Worm (Caenorhabditis elegans) whole organism, L1 larva: ENCODE results near the gene spc-2.

Source experiments
- C16A3.4 ChIP-seq: fragments of 150-350 bp; optimal IDR thresholded peaks from 2 replicates; lab custom pipeline; 2014; ENCODE audit warnings: missing biosample characterization, missing genetic modification characterization
- Y116A8C.19 ChIP-seq: sonication (generic microtip); optimal IDR thresholded peaks from 2 replicates; lab custom pipeline; 2016; ENCODE audit warnings: missing compliant biosample characterization, missing genetic modification characterization, borderline replicate concordance
- aly-2 ChIP-seq: fragments of 150-350 bp; optimal IDR thresholded peaks from 2 replicates; lab custom pipeline; 2014; ENCODE audit warnings: missing biosample characterization, missing genetic modification characterization
- ceh-8 ChIP-seq: fragments of 200-800 bp; sonication (Bioruptor generic); optimal IDR thresholded peaks from 2 replicates; lab custom pipeline; 2018; ENCODE audit warnings: mild to moderate bottlenecking, missing genetic modification characterization, moderate library complexity, missing compliant biosample characterization
- ceh-82 ChIP-seq, 3 experiments: fragments of 150-350 bp in 1 of 3; sonication (generic microtip) in 2 of 3; optimal IDR thresholded peaks; 2 replicates each; lab custom pipeline; 2014 to 2017; ENCODE audit warnings: missing biosample characterization in 3 of 3, missing genetic modification characterization in 3 of 3
- ceh-88 ChIP-seq: fragments of 200-800 bp; sonication (Bioruptor generic); IDR thresholded peaks from 2 replicates; pipeline ENCODE4 v1.3.6; 2022; ENCODE audit warnings: missing genetic modification characterization, missing compliant biosample characterization
- dsc-1 ChIP-seq: sonication (generic microtip); optimal IDR thresholded peaks from 2 replicates; lab custom pipeline; 2016; ENCODE audit warnings: mild to moderate bottlenecking, missing genetic modification characterization, missing compliant biosample characterization
- egl-13 ChIP-seq: sonication (generic microtip); optimal IDR thresholded peaks from 2 replicates; lab custom pipeline; 2016; ENCODE audit warnings: missing genotype, missing genetic modification reagents, missing genetic modification characterization, missing compliant biosample characterization
- elt-2 ChIP-seq: sonication (generic microtip); optimal IDR thresholded peaks from 2 replicates; lab custom pipeline; 2016; ENCODE audit warnings: missing genetic modification characterization, mild to moderate bottlenecking, inconsistent platforms, missing compliant biosample characterization, missing genetic modification reagents
- ets-5 ChIP-seq: fragments of 200-800 bp; sonication (Bioruptor generic); IDR thresholded peaks from 2 replicates; pipeline ENCODE4 v1.3.6; 2022; ENCODE audit warnings: missing genetic modification characterization, missing compliant biosample characterization
- fkh-10 ChIP-seq: sonication (generic microtip); optimal IDR thresholded peaks from 2 replicates; lab custom pipeline; 2017; ENCODE audit warnings: missing biosample characterization, missing genetic modification reagents, missing genetic modification characterization
- fkh-8 ChIP-seq: sonication (generic microtip); optimal IDR thresholded peaks from 2 replicates; lab custom pipeline; 2016; ENCODE audit warnings: mild to moderate bottlenecking, missing genetic modification characterization, missing compliant biosample characterization
- hlh-4 ChIP-seq: sonication (generic microtip); optimal IDR thresholded peaks from 2 replicates; lab custom pipeline; 2016; ENCODE audit warnings: mild to moderate bottlenecking, missing genetic modification characterization, missing compliant biosample characterization
- irx-1 ChIP-seq: sonication (generic microtip); optimal IDR thresholded peaks from 2 replicates; lab custom pipeline; 2016; ENCODE audit warnings: missing genetic modification characterization, missing compliant biosample characterization
- lin-13 ChIP-seq: fragments of 150-350 bp; optimal IDR thresholded peaks from 2 replicates; lab custom pipeline; 2014; ENCODE audit warnings: missing biosample characterization, missing genetic modification reagents, missing genetic modification characterization
- lin-14 ChIP-seq: fragments of 200-800 bp; sonication (Bioruptor generic); optimal IDR thresholded peaks from 2 replicates; lab custom pipeline; 2018; ENCODE audit warnings: mild to moderate bottlenecking, missing genetic modification characterization, moderate library complexity, missing compliant biosample characterization
- lir-3 ChIP-seq: sonication (generic microtip); optimal IDR thresholded peaks from 2 replicates; lab custom pipeline; 2016; ENCODE audit warnings: mild to moderate bottlenecking, missing genetic modification characterization, moderate library complexity, missing compliant biosample characterization; ENCODE audit not compliant: poor library complexity
- lsy-2 ChIP-seq, 2 experiments: fragments of 150-350 bp; optimal IDR thresholded peaks; 2 replicates each; lab custom pipeline; 2014; ENCODE audit warnings: missing biosample characterization in 2 of 2, missing genetic modification characterization in 2 of 2
- mab-9 ChIP-seq: fragments of 200-800 bp; sonication (Bioruptor generic); IDR thresholded peaks from 2 replicates; pipeline ENCODE4 v1.3.6; 2022; ENCODE audit warnings: missing genetic modification reagents, missing genetic modification characterization, missing compliant biosample characterization
- mdl-1 ChIP-seq, 2 experiments: fragments of 150-350 bp; optimal IDR thresholded peaks; 2 replicates each; lab custom pipeline; 2014 to 2017; ENCODE audit warnings: missing biosample characterization in 2 of 2, missing genetic modification characterization in 2 of 2, inconsistent platforms in 1 of 2
- mef-2 ChIP-seq: fragments of 150-350 bp; optimal IDR thresholded peaks from 2 replicates; lab custom pipeline; 2014; ENCODE audit warnings: missing biosample characterization, missing genetic modification characterization
- nhr-12 ChIP-seq: sonication (generic microtip); optimal IDR thresholded peaks from 2 replicates; lab custom pipeline; 2017; ENCODE audit warnings: missing biosample characterization, missing genetic modification characterization
- nhr-19 ChIP-seq: fragments of 200-800 bp; sonication (Bioruptor generic); conservative IDR thresholded peaks from 2 replicates; pipeline ENCODE4 v1.3.6; 2022; ENCODE audit warnings: missing genetic modification characterization, missing compliant biosample characterization
- nhr-28 ChIP-seq: fragments of 150-350 bp; optimal IDR thresholded peaks from 2 replicates; lab custom pipeline; 2014; ENCODE audit warnings: missing biosample characterization, missing genetic modification characterization
- nhr-47 ChIP-seq: sonication (generic microtip); optimal IDR thresholded peaks from 2 replicates; lab custom pipeline; 2016; ENCODE audit warnings: mild to moderate bottlenecking, missing genetic modification characterization, moderate library complexity, missing compliant biosample characterization
- nhr-71 ChIP-seq: sonication (generic microtip); optimal IDR thresholded peaks from 2 replicates; lab custom pipeline; 2016; ENCODE audit warnings: mild to moderate bottlenecking, missing genetic modification characterization, moderate library complexity, missing compliant biosample characterization
- nhr-76 ChIP-seq: sonication (generic microtip); optimal IDR thresholded peaks from 2 replicates; lab custom pipeline; 2017; ENCODE audit warnings: missing biosample characterization, missing genetic modification characterization
- rnt-1 ChIP-seq: sonication (generic microtip); optimal IDR thresholded peaks from 2 replicates; lab custom pipeline; 2016; ENCODE audit warnings: mild to moderate bottlenecking, missing genetic modification characterization, moderate library complexity, missing compliant biosample characterization
- skn-1 ChIP-seq: fragments of 150-350 bp; optimal IDR thresholded peaks from 2 replicates; lab custom pipeline; 2014; ENCODE audit warnings: missing biosample characterization, missing genetic modification characterization
- sptf-1 ChIP-seq: fragments of 150-350 bp; optimal IDR thresholded peaks from 2 replicates; lab custom pipeline; 2014; ENCODE audit warnings: missing biosample characterization, missing genetic modification characterization
- sup-37 ChIP-seq: fragments of 200-800 bp; sonication (Bioruptor generic); optimal IDR thresholded peaks from 2 replicates; lab custom pipeline; 2018; ENCODE audit warnings: mild to moderate bottlenecking, missing genetic modification characterization, missing compliant biosample characterization
- tbx-2 ChIP-seq: sonication (generic microtip); optimal IDR thresholded peaks from 2 replicates; lab custom pipeline; 2016; ENCODE audit warnings: missing genetic modification characterization, missing compliant biosample characterization
- unc-98 ChIP-seq: fragments of 200-800 bp; sonication (Bioruptor generic); IDR thresholded peaks from 2 replicates; pipeline ENCODE4 v1.3.6; 2022; ENCODE audit warnings: missing genetic modification characterization, missing compliant biosample characterization
- zip-4 ChIP-seq: fragments of 200-800 bp; sonication (Bioruptor generic); optimal IDR thresholded peaks from 2 replicates; lab custom pipeline; 2018; ENCODE audit warnings: mild to moderate bottlenecking, missing genetic modification characterization, moderate library complexity, missing compliant biosample characterization
- ztf-11 ChIP-seq, 2 experiments: sonication (generic microtip); optimal IDR thresholded peaks; 2 replicates each; lab custom pipeline; 2016 to 2017; ENCODE audit warnings: missing genetic modification characterization in 2 of 2, missing biosample characterization in 1 of 2, missing compliant biosample characterization in 1 of 2
- ztf-4 ChIP-seq: fragments of 150-350 bp; optimal IDR thresholded peaks from 2 replicates; lab custom pipeline; 2014; ENCODE audit warnings: missing biosample characterization, missing genetic modification characterization

Gene spc-2

DNA sequence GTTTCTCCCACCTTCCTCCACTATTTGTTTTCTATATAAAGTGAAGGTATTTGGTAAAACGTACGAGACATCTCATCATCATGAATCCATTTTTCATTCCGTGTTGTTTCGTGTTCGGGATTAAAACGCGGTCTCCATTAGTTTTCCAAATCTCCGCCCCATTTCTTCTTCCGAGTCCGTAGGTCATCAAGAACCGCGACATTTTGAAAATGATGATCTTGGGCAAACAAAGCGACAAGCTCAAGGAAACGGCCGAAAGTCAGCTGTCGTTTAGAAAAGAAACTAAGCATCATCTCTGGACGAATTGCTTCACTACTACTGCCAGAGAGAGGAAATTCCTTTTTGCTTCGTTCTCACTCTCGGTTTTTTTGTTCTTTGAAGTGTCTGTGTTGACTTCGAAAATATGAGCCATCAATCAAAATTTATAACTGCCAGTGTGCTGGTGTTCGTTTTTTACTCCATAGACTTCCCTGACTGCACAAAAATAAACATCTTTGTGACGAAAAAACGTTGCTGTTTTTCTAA is 9.0 kb upstream of the spc-2 start:
- peak; percentile 16 for TF ChIP-seq nhr-71 (tag; lab: Kevin White, UChicago)
- TF ChIP-seq aly-2 (tag; lab: Kevin White, UChicago), result peak; percentile 80
- TF ChIP-seq egl-13 (tag; lab: Kevin White, UChicago), result no peak
- peak; percentile 28 for TF ChIP-seq rnt-1
- no peak for TF ChIP-seq hlh-4 (tag; lab: Kevin White, UChicago)
- peak; percentile 18 for TF ChIP-seq nhr-19 (GFP tag; lab: Robert Waterston, UW)
- TF ChIP-seq nhr-76 (tag; lab: Kevin White, UChicago), result no peak
- TF ChIP-seq lsy-2 (tag; optimal IDR thresholded peaks at IDR 0.05; lab: Kevin White, UChicago), result peak in 1 of 2 experiments; percentile 12

DNA sequence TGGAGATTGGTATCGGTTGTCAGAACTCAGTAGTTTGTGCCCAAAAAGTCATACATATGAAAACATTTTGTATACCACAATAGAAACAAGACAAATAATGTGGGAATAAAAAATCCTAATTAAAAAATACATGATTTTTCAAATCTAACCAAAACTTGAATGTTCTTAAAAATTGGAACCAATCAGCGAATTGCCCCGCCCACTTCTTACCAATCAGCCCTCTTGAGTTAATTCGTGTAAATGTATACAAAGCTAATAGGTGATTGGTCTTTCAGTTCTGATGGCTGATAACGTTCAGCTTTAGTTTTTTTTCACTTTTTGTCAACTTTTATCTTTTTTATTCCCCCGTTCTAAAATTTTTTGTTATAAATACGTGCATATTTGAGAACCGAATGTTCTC is 6.4 kb upstream of the spc-2 start:
- no peak for TF ChIP-seq lin-13 (GFP tag; lab: Kevin White, UChicago)
- no peak for TF ChIP-seq dsc-1 (tag; lab: Kevin White, UChicago)

DNA sequence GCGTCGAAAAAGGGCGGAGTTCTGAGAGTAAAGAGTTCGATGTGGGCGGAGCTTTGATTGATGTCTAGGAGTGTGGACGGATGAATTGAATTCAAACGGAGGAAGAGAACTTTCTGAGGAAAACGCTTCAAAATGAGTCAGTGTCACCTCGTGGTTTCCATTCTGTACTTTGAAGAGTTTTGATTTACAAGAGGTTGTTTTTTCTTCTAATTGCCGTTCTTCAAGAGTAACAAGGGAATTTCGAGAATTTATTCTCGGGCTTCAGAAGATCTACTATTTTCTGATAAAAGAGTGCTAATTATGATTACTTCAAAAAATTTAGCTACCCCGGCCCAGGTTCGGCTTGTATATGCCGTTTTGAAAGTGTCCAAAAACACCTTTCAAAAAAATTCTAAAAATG is 5.4 kb upstream of the spc-2 start, which contains the start of gene C50C3.12:
C50C3.12 (plus strand) TSS at position 301 of the 400 bp plus-strand sequence.
- TF ChIP-seq ceh-82 (tag; optimal IDR thresholded peaks at IDR 0.05; lab: Kevin White, UChicago) (no peak), sup-37 (GFP tag; lab: Kevin White, UChicago) (no peak), lin-14 (GFP tag; lab: Kevin White, UChicago) (peak; percentile 3)
- TF ChIP-seq, all 84 proteins: peak for 1

DNA sequence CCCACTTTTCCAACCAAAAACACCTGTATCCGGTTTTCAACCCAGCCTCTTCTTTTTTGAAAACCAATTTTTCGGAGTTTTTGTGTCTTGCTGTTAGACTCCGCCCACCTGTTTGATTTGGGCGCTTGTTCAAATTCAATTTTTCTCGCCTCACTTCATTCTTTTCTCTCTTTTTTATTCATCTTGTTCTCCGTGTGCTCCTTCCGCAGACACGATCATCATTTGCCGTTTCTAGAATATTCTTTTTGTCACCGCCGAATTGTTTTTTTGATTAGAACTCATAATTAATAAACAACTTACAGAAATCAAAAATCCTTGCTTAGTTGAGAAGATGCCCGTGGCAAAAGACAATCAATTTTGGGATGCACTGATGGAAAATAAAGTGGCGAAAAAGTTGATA is 2.8 kb upstream of the spc-2 start, which contains the start of gene C50C3.5:
C50C3.5 (plus strand) TSS at position 301 of the 400 bp plus-strand sequence.
- peak; percentile 37 for TF ChIP-seq lin-14 (GFP tag; lab: Kevin White, UChicago)
- no peak for TF ChIP-seq lir-3 (tag; lab: Kevin White, UChicago)
- TF ChIP-seq fkh-10, result peak; percentile 52
- TF ChIP-seq zip-4 (GFP tag; lab: Kevin White, UChicago), result no peak
- no peak for TF ChIP-seq skn-1 (tag; lab: Kevin White, UChicago)

DNA sequence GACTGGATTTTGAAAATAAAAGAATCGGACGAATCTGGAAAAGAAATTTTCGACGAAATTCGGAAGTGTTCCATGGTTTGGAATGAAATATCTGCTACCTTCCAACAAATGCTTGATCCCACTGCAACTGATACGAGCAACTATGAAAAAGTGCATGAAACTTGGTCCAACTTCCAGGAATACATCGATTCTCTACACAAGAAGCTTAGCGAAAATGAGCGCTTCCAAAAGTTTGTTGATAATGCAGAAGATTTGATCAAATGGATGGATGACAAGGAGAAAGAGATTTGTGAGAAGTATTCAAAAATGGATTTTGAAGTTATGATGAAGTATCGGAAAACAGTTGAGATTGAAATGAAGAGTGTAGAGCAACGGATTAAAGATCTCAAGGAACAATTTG is 892 bp downstream of the spc-2 start:
- TF ChIP-seq skn-1 (tag; lab: Kevin White, UChicago), result no peak
- no peak for TF ChIP-seq ets-5 (GFP tag; lab: Robert Waterston, UW)
- TF ChIP-seq mab-9, result no peak
- no peak for TF ChIP-seq tbx-2 (tag; lab: Kevin White, UChicago)
- no peak for TF ChIP-seq Y116A8C.19 (tag; lab: Kevin White, UChicago)
- no peak for TF ChIP-seq ztf-4 (tag; lab: Kevin White, UChicago)
- TF ChIP-seq hlh-4 (tag; lab: Kevin White, UChicago), result no peak
- TF ChIP-seq zip-4 (GFP tag; lab: Kevin White, UChicago), result no peak
- no peak for TF ChIP-seq unc-98 (GFP tag; lab: Robert Waterston, UW)
- TF ChIP-seq sup-37 (GFP tag; lab: Kevin White, UChicago), result no peak
- no peak for TF ChIP-seq nhr-12 (tag; lab: Kevin White, UChicago)
- TF ChIP-seq, all 84 proteins: peak for 0

DNA sequence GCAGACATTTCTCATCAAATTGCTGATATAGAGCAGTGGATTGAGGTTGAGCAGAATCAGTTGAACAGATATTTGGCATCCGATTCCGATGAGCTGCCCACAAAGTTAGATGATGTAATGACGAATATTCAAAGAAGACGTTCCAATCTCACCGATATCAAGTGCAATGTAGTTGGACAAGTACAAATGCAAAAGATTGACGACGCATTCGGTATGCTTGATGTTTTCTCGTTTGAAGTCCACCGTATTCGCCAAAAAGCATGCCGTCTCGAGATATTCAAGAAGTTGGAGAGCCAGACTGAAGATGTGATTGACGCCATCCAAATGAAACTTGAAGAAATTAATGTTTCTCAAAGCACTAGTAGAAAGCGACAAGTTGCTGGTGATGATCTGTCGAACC is 3.4 kb downstream of the spc-2 start:
- TF ChIP-seq nhr-28 (tag; lab: Kevin White, UChicago) (no peak), mdl-1 (tag; optimal IDR thresholded peaks at IDR 0.05; lab: Kevin White, UChicago) (no peak), fkh-8 (tag; lab: Kevin White, UChicago) (no peak)

DNA sequence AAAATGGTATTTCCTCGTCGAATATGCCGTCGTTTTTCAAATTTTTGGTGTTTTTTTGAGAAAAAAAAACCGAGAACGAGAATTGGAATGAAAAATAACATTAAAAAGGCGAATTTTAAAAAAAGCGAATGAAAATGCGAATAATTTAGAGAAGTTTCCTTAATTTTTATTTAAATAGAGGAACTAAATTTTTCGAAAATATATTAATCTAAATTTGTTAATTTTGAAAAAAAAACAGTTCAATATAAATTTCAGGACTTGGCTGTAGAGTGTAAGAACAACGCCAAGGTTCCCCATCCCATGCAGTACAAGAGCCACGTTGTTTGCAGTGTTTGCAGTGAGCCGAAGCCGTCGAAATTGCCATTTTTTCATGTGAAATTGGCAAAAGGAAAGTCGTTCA is 8.8 kb downstream of the spc-2 start, which contains the start of gene C50C3.19:
C50C3.19 (plus strand) TSS at position 301 of the 400 bp plus-strand sequence.
- TF ChIP-seq nhr-47 (tag; lab: Kevin White, UChicago) (no peak), irx-1 (tag; lab: Kevin White, UChicago) (no peak), sptf-1 (tag; lab: Kevin White, UChicago) (no peak), mef-2 (tag; lab: Kevin White, UChicago) (no peak), aly-2 (tag; lab: Kevin White, UChicago) (no peak), ceh-82 (tag; optimal IDR thresholded peaks at IDR 0.05; lab: Kevin White, UChicago) (no peak), elt-2 (tag; lab: Kevin White, UChicago) (no peak), ceh-8 (GFP tag; lab: Kevin White, UChicago) (no peak), ztf-11 (tag; optimal IDR thresholded peaks at IDR 0.05; lab: Kevin White, UChicago) (no peak), C16A3.4 (tag; lab: Kevin White, UChicago) (no peak), ceh-88 (GFP tag; lab: Robert Waterston, UW) (no peak), nhr-71 (tag; lab: Kevin White, UChicago) (no peak), Y116A8C.19 (tag; lab: Kevin White, UChicago) (no peak)
